Worm (Caenorhabditis elegans): ENCODE results near the gene Y57G11C.1142.

- TF ChIP-seq klf-2 (GFP tag; conservative IDR thresholded peaks at IDR 0.05) (no peak), tab-1 (GFP tag; IDR thresholded peaks at IDR 0.05) (no peak), ztf-29 (GFP tag; IDR thresholded peaks at IDR 0.05) (no peak), ztf-23 (GFP tag; IDR thresholded peaks at IDR 0.05) (no peak), ref-1 (GFP tag; conservative IDR thresholded peaks at IDR 0.05) (no peak), med-1 (GFP tag; optimal IDR thresholded peaks at IDR 0.05; ENCODE audit: insufficient read depth) (no peak)
Measured at ce11 chrIV:14806903-14807302, 4.5 kb downstream of the Y57G11C.1142 start, which contains the start of gene oig-5.
